Worm (Caenorhabditis elegans): ENCODE measurements around the gene nhr-251.
A peak's percentile ranks its signal among the peaks of the same experiment; 100 is the strongest.

nhr-251 gene

DNA sequence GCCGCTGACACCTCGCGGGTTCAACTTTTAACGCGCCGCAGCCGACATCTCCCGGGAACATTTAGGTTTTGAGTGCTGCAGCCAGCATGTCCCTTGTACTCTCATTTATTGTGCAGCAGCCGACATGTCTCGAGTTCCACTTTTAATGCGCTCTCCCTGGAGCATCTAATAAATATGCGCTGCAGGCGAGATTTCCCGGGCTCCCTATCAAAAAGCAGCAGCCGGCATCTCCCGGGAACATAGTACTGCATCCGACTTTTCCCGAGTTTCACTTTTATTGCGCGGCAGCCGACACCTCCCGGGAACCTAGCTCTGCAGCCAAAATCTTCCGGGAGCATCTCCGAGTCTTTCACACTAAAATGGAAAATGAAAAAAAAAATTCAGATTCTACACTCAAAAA lies 20.7 kb downstream of the nhr-251 start:
- TF ChIP-seq R02D3.7 (tag; optimal IDR thresholded peaks at IDR 0.05) (no peak), elt-1 (tag; optimal IDR thresholded peaks at IDR 0.05) (no peak), ztf-4 (tag; optimal IDR thresholded peaks at IDR 0.05) (no peak), hmg-11 (tag; optimal IDR thresholded peaks at IDR 0.05) (no peak), ceh-28 (tag; optimal IDR thresholded peaks at IDR 0.05) (no peak), nhr-67 (tag; optimal IDR thresholded peaks at IDR 0.05) (no peak), eor-1 (tag; optimal IDR thresholded peaks at IDR 0.05) (no peak)

DNA sequence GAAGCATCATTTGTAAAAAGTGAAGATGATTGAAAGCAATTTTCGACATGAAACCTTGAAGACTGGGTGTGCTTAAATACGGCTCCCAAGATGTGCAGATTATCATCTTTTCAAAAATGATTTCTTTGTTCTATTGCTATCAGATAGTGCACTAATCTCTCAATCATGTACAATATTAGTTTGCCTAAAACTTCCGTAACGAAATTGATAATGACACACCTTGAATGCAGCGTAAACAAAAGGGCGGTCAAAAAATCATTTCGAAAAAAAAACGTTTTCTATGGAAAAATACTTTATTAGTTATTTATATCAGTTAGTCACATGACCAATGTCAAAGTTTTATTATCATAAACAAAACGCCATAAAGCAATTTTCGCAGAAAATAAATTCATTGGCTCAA lies 22.6 kb downstream of the nhr-251 start, which contains the start of gene F48G7.5:
F48G7.5 (minus strand) TSS at position 34 of the 400 bp plus-strand sequence.
- TF ChIP-seq pqm-1 (tag; optimal IDR thresholded peaks at IDR 0.05): peak; percentile 64
- TF ChIP-seq ztf-11 (tag; optimal IDR thresholded peaks at IDR 0.05): no peak
- TF ChIP-seq pha-4 (tag; optimal IDR thresholded peaks at IDR 0.05): peak; percentile 36
- TF ChIP-seq nhr-237 (tag; optimal IDR thresholded peaks at IDR 0.05): no peak
- TF ChIP-seq elt-2 (tag; optimal IDR thresholded peaks at IDR 0.05): peak; percentile 56

DNA sequence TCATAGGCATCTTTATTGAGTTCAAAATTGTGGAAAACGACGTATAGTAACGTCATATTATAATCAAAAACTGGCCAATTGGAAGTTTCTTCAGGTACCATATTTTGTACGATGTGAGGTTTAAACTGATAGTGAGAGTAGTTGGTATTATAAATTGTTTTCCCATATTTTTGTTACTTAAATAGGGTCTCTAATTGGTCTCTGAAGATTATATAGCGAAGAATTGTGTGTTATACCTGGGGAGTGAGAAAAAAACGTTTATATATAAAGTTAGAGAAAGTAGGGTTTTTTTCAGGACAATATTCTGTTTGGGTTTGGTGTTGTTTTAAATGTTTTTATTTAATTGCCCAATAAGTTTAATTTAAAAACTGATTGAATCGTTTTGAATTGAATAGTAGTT lies 24.6 kb downstream of the nhr-251 start, which contains the start of gene srt-17:
srt-17 (minus strand) TSS at position 101 of the 400 bp plus-strand sequence.
- TF ChIP-seq skn-1 (tag; optimal IDR thresholded peaks at IDR 0.05) (no peak), nfya-1 (tag; optimal IDR thresholded peaks at IDR 0.05; ENCODE audit: insufficient read depth) (no peak), hmg-11 (tag; optimal IDR thresholded peaks at IDR 0.05) (no peak), egl-27 (tag; optimal IDR thresholded peaks at IDR 0.05) (no peak), nhr-25 (tag; optimal IDR thresholded peaks at IDR 0.05) (no peak), elt-3 (tag; optimal IDR thresholded peaks at IDR 0.05) (no peak), lin-15B (tag; optimal IDR thresholded peaks at IDR 0.05) (no peak), nhr-11 (tag; optimal IDR thresholded peaks at IDR 0.05) (no peak), unc-39 (tag; optimal IDR thresholded peaks at IDR 0.05) (no peak), sea-2 (GFP tag; optimal IDR thresholded peaks at IDR 0.05) (no peak), nhr-77 (tag; optimal IDR thresholded peaks at IDR 0.05) (no peak), elt-2 (tag; optimal IDR thresholded peaks at IDR 0.05) (no peak), eor-1 (tag; optimal IDR thresholded peaks at IDR 0.05) (no peak), ceh-9 (tag; optimal IDR thresholded peaks at IDR 0.05) (no peak), nhr-28 (tag; optimal IDR thresholded peaks at IDR 0.05) (no peak), mdl-1 (tag; optimal IDR thresholded peaks at IDR 0.05) (no peak), ZK546.5 (tag; optimal IDR thresholded peaks at IDR 0.05) (no peak), ceh-82 (tag; optimal IDR thresholded peaks at IDR 0.05) (no peak), nhr-43 (tag; optimal IDR thresholded peaks at IDR 0.05; ENCODE audit: poor library complexity, severe bottlenecking) (no peak), nhr-23 (tag; optimal IDR thresholded peaks at IDR 0.05) (no peak)

DNA sequence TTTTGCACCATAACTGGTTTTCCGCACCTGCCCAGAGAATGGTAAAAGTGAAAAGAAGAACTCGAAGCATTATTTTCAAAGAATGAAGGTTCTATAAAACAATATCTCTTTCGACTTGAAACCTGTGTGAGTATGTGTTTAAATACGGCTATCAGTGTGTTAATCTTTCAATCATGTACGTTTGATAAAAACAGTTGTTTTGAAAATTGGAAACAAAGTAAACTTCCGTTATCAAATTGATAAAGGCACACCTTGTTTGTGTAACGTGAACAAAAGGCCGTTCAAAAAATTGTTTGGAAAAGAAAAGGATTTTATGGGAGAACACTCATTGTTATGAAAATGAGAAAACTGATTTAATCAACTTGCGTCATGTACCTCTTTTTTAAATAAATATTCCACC lies 26.0 kb downstream of the nhr-251 start, which contains the start of gene F48G7.7:
F48G7.7 (minus strand) TSS at position 101 of the 400 bp plus-strand sequence.
- TF ChIP-seq nhr-43 (tag; optimal IDR thresholded peaks at IDR 0.05; ENCODE audit: poor library complexity, severe bottlenecking): no peak
- no peak for TF ChIP-seq ama-1 (optimal IDR thresholded peaks at IDR 0.05)
- no peak for TF ChIP-seq tbx-2 (tag; optimal IDR thresholded peaks at IDR 0.05)
- TF ChIP-seq nhr-11 (tag; optimal IDR thresholded peaks at IDR 0.05): no peak
- TF ChIP-seq nhr-67 (tag; optimal IDR thresholded peaks at IDR 0.05): no peak
- TF ChIP-seq fkh-10 (GFP tag; optimal IDR thresholded peaks at IDR 0.05): no peak
- TF ChIP-seq ceh-9 (tag; optimal IDR thresholded peaks at IDR 0.05): no peak
- no peak for TF ChIP-seq pqm-1 (tag; optimal IDR thresholded peaks at IDR 0.05)

DNA sequence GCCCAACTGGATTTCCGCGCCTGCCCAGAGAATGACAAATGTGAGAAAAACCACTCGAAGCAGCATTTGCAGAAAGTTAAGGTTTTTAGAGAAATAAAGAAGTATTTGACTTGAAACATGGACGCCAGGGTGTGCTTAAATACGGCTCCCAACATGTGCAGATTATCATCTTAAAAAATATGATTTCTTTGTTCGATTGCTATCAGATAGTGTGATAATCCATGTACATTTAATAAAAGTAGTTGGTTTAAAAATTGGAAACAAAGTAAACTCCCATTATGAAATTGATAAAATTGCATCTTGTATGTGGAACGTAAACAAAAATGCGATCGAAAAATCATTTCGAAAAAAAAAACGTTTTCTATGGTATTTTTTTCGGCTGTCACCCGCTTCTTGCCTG lies 27.3 kb downstream of the nhr-251 start, which contains the start of gene F48G7.8:
F48G7.8 (minus strand) TSS at position 101 of the 400 bp plus-strand sequence.
- TF ChIP-seq ceh-28 (tag; optimal IDR thresholded peaks at IDR 0.05): no peak
- TF ChIP-seq elt-3 (tag; optimal IDR thresholded peaks at IDR 0.05): no peak

DNA sequence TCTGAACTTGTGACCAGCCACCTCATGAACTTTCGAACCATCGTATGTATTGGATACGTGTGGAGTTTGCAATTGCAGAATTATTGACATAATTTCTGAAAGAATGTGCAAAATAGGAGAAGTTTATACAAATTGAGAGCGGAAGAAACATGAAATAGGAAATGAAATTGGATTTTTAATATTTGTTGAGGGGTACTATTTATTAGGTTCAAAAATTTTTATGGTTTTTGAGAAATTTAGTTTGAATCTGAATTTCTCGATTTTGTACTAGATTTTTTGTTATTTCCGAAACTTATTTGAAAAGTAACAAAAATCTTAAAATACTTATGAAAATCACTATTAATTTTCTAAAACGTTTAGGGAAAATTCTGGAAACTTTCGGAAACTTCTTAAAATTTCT lies 28.2 kb downstream of the nhr-251 start, which contains the start of gene F48G7.9:
F48G7.9 (minus strand) TSS at position 101 of the 400 bp plus-strand sequence.
- TF ChIP-seq egl-5 (tag; optimal IDR thresholded peaks at IDR 0.05): no peak
- no peak for TF ChIP-seq skn-1 (tag; optimal IDR thresholded peaks at IDR 0.05)
- TF ChIP-seq hmg-11 (tag; optimal IDR thresholded peaks at IDR 0.05): no peak
- TF ChIP-seq daf-12 (tag; optimal IDR thresholded peaks at IDR 0.05): no peak
- TF ChIP-seq ceh-82 (tag; optimal IDR thresholded peaks at IDR 0.05): no peak
- no peak for TF ChIP-seq R02D3.7 (tag; optimal IDR thresholded peaks at IDR 0.05)
- no peak for TF ChIP-seq elt-3 (tag; optimal IDR thresholded peaks at IDR 0.05)
- no peak for TF ChIP-seq mdl-1 (tag; optimal IDR thresholded peaks at IDR 0.05)
- TF ChIP-seq egl-27 (tag; optimal IDR thresholded peaks at IDR 0.05): no peak
- TF ChIP-seq fos-1 (tag; optimal IDR thresholded peaks at IDR 0.05): no peak
- no peak for TF ChIP-seq ztf-4 (tag; optimal IDR thresholded peaks at IDR 0.05)
- no peak for TF ChIP-seq nhr-11 (tag; optimal IDR thresholded peaks at IDR 0.05)
- TF ChIP-seq nhr-76 (tag; optimal IDR thresholded peaks at IDR 0.05): no peak
- TF ChIP-seq fkh-10 (GFP tag; optimal IDR thresholded peaks at IDR 0.05): no peak
- no peak for TF ChIP-seq aly-2 (tag; optimal IDR thresholded peaks at IDR 0.05)
- TF ChIP-seq jun-1 (tag; optimal IDR thresholded peaks at IDR 0.05): no peak
- TF ChIP-seq nfya-1 (tag; optimal IDR thresholded peaks at IDR 0.05; ENCODE audit: insufficient read depth): no peak
- no peak for TF ChIP-seq nhr-237 (tag; optimal IDR thresholded peaks at IDR 0.05)
- no peak for TF ChIP-seq nhr-25 (tag; optimal IDR thresholded peaks at IDR 0.05)

All from whole organism, L3 larva.